Fruit fly (Drosophila melanogaster): ENCODE measurements around the gene CG11309.

DNA sequence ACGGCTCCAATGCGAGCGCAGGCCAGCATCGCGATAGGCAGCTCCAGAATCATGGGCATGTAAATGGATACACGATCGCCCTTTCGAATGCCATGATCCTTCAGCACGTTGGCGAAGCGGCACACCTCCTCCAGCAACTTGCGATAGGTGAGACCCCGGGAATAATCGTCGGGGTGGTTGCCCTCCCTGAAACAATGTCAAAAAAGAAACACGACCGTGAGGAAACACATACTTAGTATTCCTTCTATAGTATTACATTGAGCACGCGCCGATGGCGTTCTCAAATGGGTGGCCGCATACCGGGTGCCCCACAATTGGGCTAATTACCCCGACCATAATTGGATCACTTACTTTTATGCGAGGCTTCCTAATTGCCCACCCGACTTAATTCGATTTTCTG lies 31.0 kb downstream of the CG11309 start:
- no peak for TF ChIP-seq h (optimal IDR thresholded peaks at IDR 0.05)
- no peak for TF ChIP-seq Myc (optimal IDR thresholded peaks at IDR 0.05)
- TF ChIP-seq insv (optimal IDR thresholded peaks at IDR 0.05): no peak
